Worm (Caenorhabditis elegans) whole organism, L2 larva: ENCODE measurements around the gene str-261.
"Not testable (repeated sequence)": the region's sequence is repeated elsewhere in the genome, so short reads cannot be mapped to it uniquely, and the experiment has no call there.

Source experiments
- F13H6.1 ChIP-seq: sonication (generic microtip); optimal IDR thresholded peaks from 2 replicates; lab custom pipeline; 2016; ENCODE audit warnings: missing genetic modification characterization, missing compliant biosample characterization
- R02D3.7 ChIP-seq: fragments of 150-350 bp; optimal IDR thresholded peaks from 2 replicates; lab custom pipeline; 2014; ENCODE audit warnings: missing biosample characterization, missing genetic modification characterization
- Y55F3AM.14 ChIP-seq: fragments of 200-800 bp; sonication (Bioruptor generic); optimal IDR thresholded peaks from 2 replicates; lab custom pipeline; 2018; ENCODE audit warnings: mild to moderate bottlenecking, missing genetic modification characterization, missing compliant biosample characterization
- alr-1 ChIP-seq: fragments of 150-350 bp; optimal IDR thresholded peaks from 2 replicates; lab custom pipeline; 2014; ENCODE audit warnings: missing biosample characterization, missing genetic modification characterization
- aly-2 ChIP-seq: fragments of 150-350 bp; optimal IDR thresholded peaks from 2 replicates; lab custom pipeline; 2014; ENCODE audit warnings: missing biosample characterization, missing genetic modification characterization
- ama-1 ChIP-seq: fragments of 150-350 bp; optimal IDR thresholded peaks from 2 replicates; lab custom pipeline; 2018; ENCODE audit warnings: inconsistent platforms
- blmp-1 ChIP-seq: sonication (generic microtip); optimal IDR thresholded peaks from 2 replicates; lab custom pipeline; 2017; ENCODE audit warnings: missing genetic modification characterization, mild to moderate bottlenecking, missing compliant biosample characterization, antibody characterized with exemption, moderate library complexity; ENCODE audit not compliant: insufficient read depth
- ceh-16 ChIP-seq: fragments of 150-350 bp; optimal IDR thresholded peaks from 2 replicates; lab custom pipeline; 2014; ENCODE audit warnings: missing biosample characterization, missing genetic modification characterization
- ceh-82 ChIP-seq: fragments of 150-350 bp; optimal IDR thresholded peaks from 2 replicates; lab custom pipeline; 2014; ENCODE audit warnings: missing biosample characterization, missing genetic modification characterization
- egl-27 ChIP-seq: sonication (generic microtip); optimal IDR thresholded peaks from 3 replicates; lab custom pipeline; 2017; ENCODE audit warnings: missing biosample characterization, missing genetic modification reagents, missing genetic modification characterization
- elt-1 ChIP-seq: fragments of 150-350 bp; optimal IDR thresholded peaks from 2 replicates; lab custom pipeline; 2014; ENCODE audit warnings: missing biosample characterization, missing genetic modification characterization
- elt-3 ChIP-seq: sonication (generic microtip); optimal IDR thresholded peaks from 2 replicates; lab custom pipeline; 2017; ENCODE audit warnings: missing biosample characterization, missing genetic modification characterization
- fos-1 ChIP-seq: fragments of 150-350 bp; optimal IDR thresholded peaks from 2 replicates; lab custom pipeline; 2014; ENCODE audit warnings: missing biosample characterization, missing genetic modification characterization
- gmeb-1 ChIP-seq: fragments of 150-350 bp; optimal IDR thresholded peaks from 2 replicates; lab custom pipeline; 2014; ENCODE audit warnings: missing biosample characterization, missing genetic modification characterization
- lin-11 ChIP-seq: fragments of 150-350 bp; sonication (generic microtip); optimal IDR thresholded peaks from 2 replicates; lab custom pipeline; 2014; ENCODE audit warnings: missing biosample characterization, missing genetic modification characterization, inconsistent platforms, mixed read lengths
- lin-39 ChIP-seq: fragments of 150-350 bp; optimal IDR thresholded peaks from 2 replicates; lab custom pipeline; 2014; ENCODE audit warnings: missing biosample characterization, missing genetic modification reagents, missing genetic modification characterization
- lsy-2 ChIP-seq, 2 experiments: fragments of 150-350 bp in 1 of 2; sonication (generic microtip) in 1 of 2; optimal IDR thresholded peaks; 2 replicates each; lab custom pipeline; 2014 to 2017; ENCODE audit warnings: missing biosample characterization in 2 of 2, missing genetic modification characterization in 2 of 2
- mab-5 ChIP-seq: fragments of 150-350 bp; optimal IDR thresholded peaks from 2 replicates; lab custom pipeline; 2014; ENCODE audit warnings: missing biosample characterization, missing genetic modification characterization
- mbf-1 ChIP-seq: sonication (generic microtip); optimal IDR thresholded peaks from 2 replicates; lab custom pipeline; 2017; ENCODE audit warnings: missing biosample characterization, missing genetic modification characterization
- nhr-11 ChIP-seq: fragments of 150-350 bp; optimal IDR thresholded peaks from 2 replicates; lab custom pipeline; 2014; ENCODE audit warnings: missing biosample characterization, missing genetic modification characterization
- nhr-12 ChIP-seq: fragments of 150-350 bp; optimal IDR thresholded peaks from 2 replicates; lab custom pipeline; 2014; ENCODE audit warnings: missing biosample characterization, missing genetic modification characterization
- nhr-21 ChIP-seq: fragments of 150-350 bp; optimal IDR thresholded peaks from 2 replicates; lab custom pipeline; 2014; ENCODE audit warnings: missing biosample characterization, missing genetic modification characterization
- nhr-23 ChIP-seq: fragments of 150-350 bp; optimal IDR thresholded peaks from 2 replicates; lab custom pipeline; 2014; ENCODE audit warnings: missing biosample characterization, missing genetic modification reagents, missing genetic modification characterization
- nhr-237 ChIP-seq: fragments of 150-350 bp; optimal IDR thresholded peaks from 2 replicates; lab custom pipeline; 2014; ENCODE audit warnings: missing biosample characterization, missing genetic modification characterization
- nhr-25 ChIP-seq: fragments of 150-350 bp; sonication (generic microtip); optimal IDR thresholded peaks from 3 replicates; lab custom pipeline; 2014; ENCODE audit warnings: missing biosample characterization, missing genetic modification characterization
- nhr-6 ChIP-seq: fragments of 150-350 bp; optimal IDR thresholded peaks from 2 replicates; lab custom pipeline; 2014; ENCODE audit warnings: missing biosample characterization, missing genetic modification characterization
- nhr-77 ChIP-seq: fragments of 150-350 bp; optimal IDR thresholded peaks from 2 replicates; lab custom pipeline; 2014; ENCODE audit warnings: missing biosample characterization, missing genetic modification characterization
- peb-1 ChIP-seq: fragments of 150-350 bp; optimal IDR thresholded peaks from 2 replicates; lab custom pipeline; 2014; ENCODE audit warnings: missing biosample characterization, missing genetic modification characterization
- sem-4 ChIP-seq: fragments of 150-350 bp; optimal IDR thresholded peaks from 2 replicates; lab custom pipeline; 2014; ENCODE audit warnings: missing biosample characterization, missing genetic modification reagents, missing genetic modification characterization
- skn-1 ChIP-seq: sonication (generic microtip); optimal IDR thresholded peaks from 2 replicates; lab custom pipeline; 2017; ENCODE audit warnings: missing biosample characterization, missing genetic modification characterization
- sma-3 ChIP-seq: sonication (generic microtip); optimal IDR thresholded peaks from 2 replicates; lab custom pipeline; 2016; ENCODE audit warnings: missing genetic modification reagents, missing genetic modification characterization, missing compliant biosample characterization
- sma-9 ChIP-seq, 2 experiments: fragments of 150-350 bp in 1 of 2; sonication (generic microtip) in 1 of 2; optimal IDR thresholded peaks; 2 replicates each; lab custom pipeline; 2014 to 2016; ENCODE audit warnings: missing genetic modification characterization in 2 of 2, mild to moderate bottlenecking in 1 of 2, missing biosample characterization in 1 of 2, missing compliant biosample characterization in 1 of 2, missing genetic modification reagents in 1 of 2, moderate library complexity in 1 of 2
- snpc-4 ChIP-seq: fragments of 150-350 bp; optimal IDR thresholded peaks from 2 replicates; lab custom pipeline; 2014; ENCODE audit warnings: missing biosample characterization, missing genetic modification characterization
- unc-39 ChIP-seq: fragments of 150-350 bp; optimal IDR thresholded peaks from 2 replicates; lab custom pipeline; 2014; ENCODE audit warnings: missing biosample characterization, missing genetic modification characterization
- unc-55 ChIP-seq: fragments of 150-350 bp; sonication (generic microtip); optimal IDR thresholded peaks from 3 replicates; lab custom pipeline; 2014; ENCODE audit warnings: missing biosample characterization, missing genetic modification reagents, missing genetic modification characterization
- unc-62 ChIP-seq: fragments of 150-350 bp; optimal IDR thresholded peaks from 2 replicates; lab custom pipeline; 2014; ENCODE audit warnings: missing biosample characterization, missing genetic modification reagents, missing genetic modification characterization
- zag-1 ChIP-seq: fragments of 150-350 bp; optimal IDR thresholded peaks from 2 replicates; lab custom pipeline; 2014; ENCODE audit warnings: missing biosample characterization, missing genetic modification characterization
- ztf-11 ChIP-seq: sonication (generic microtip); optimal IDR thresholded peaks from 2 replicates; lab custom pipeline; 2017; ENCODE audit warnings: missing biosample characterization, missing genetic modification characterization
- ztf-4 ChIP-seq: fragments of 150-350 bp; optimal IDR thresholded peaks from 2 replicates; lab custom pipeline; 2014; ENCODE audit warnings: missing biosample characterization, missing genetic modification characterization

str-261 gene

DNA sequence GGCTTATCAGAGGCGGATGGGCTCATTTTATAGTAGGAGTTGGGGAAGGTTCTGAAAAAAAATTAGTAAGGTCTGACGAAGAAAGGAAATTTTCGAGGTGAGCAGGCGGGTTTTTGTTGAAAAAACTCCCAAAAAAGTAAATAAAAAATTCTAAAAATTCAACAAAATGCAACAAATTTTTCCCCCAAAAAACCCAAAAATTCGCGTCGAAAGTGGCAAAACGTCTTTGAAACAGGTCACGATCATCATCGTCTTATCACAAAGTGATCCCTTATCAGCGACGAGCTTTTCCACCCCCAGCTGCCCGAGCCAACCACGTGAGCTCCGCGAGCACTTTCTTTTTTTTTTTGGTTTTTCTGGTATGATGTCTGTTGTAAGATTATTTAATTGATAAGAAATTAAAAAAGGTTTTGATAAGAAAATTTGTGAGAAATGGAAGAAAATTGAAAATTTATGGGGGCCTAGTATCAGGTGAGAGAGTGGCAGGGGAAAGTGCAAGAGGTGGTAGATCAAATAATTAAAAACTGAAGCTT is 47.7 kb upstream of the str-261 start, which contains the start of gene Y48A6B.7 (continued):
- TF ChIP-seq ztf-4 (tag; lab: Kevin White, UChicago): no peak

DNA sequence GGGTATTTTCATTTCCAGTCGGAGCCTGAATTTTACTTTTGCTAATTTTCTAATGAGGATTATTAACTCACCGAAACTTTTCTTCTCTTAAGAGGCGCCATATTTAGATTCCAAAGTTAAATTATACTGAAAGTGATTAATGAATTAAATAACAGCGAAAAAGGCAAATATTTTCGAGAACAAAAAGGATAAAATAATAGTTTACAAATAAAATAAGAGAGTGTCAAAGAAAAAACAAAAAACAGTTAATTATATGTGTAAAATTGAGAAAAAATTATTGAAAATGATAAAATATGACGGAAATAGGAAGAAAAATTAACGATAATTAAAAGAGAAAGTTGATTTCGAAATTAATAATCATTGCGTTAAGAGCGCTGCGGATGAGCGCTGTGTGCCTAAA is 45.0 kb upstream of the str-261 start, which contains the start of gene Y48A6B.8:
Gene Y48A6B.8 (minus strand): TSS at position 101 of the 400 bp plus-strand sequence.
- not testable (repeated sequence) for TF ChIP-seq snpc-4; unc-62 (GFP tag; lab: Kevin White, UChicago); lin-11

DNA sequence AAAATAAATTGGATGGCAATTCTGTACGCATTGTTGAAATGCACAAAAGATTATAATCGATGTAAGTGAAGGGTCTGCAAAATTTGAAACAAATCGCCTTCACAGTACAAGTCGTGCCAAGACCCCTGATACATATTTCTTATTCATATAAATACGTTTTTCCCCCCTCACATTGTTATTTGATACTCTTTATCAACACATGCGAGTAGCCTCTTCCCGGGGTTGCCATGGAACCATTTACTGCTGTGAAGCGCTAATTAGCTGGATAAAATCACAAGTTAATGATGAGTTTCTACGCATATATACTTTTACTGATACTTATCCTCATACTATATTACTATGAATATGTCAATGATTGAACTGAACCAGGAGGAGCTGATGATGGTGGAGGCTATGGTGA is 43.0 kb upstream of the str-261 start, which contains the start of gene Y48A6B.14:
Gene Y48A6B.14 (plus strand): TSS at position 301 of the 400 bp plus-strand sequence.
- TF ChIP-seq lin-39 (tag; lab: Kevin White, UChicago) (no peak), nhr-77 (tag; lab: Kevin White, UChicago) (no peak), alr-1 (tag; lab: Kevin White, UChicago) (no peak), unc-62 (GFP tag; lab: Kevin White, UChicago) (no peak), ceh-82 (tag; lab: Kevin White, UChicago) (no peak), unc-55 (GFP tag; lab: Kevin White, UChicago) (no peak), unc-39 (tag; lab: Kevin White, UChicago) (no peak), mab-5 (tag; lab: Kevin White, UChicago) (no peak), blmp-1 (no peak), ama-1 (lab: Kevin White, UChicago) (no peak)

DNA sequence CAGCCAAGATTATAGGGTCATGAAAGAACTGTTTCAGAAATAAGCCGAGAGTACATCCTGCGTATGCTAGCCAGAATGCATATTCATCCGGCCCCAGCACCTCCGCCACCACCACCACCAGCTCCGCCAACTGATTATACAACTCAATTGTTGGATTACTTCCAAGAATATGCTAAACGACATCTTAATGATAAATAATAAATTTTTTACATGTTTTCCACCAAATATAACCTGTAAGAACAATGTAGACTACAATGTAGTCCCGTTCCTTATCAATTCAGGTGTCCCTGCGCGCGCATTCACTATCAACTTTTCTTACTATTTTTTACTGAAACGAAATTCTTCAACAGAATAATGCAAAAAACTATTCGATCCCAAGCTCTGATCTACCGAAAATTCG is 41.4 kb upstream of the str-261 start, which contains the start of gene Y48A6B.9:
Gene Y48A6B.9 (plus strand): TSS at position 301 of the 400 bp plus-strand sequence.
- TF ChIP-seq nhr-77 (tag; lab: Kevin White, UChicago) (no peak), blmp-1 (no peak), nhr-25 (tag; lab: Kevin White, UChicago) (no peak), sma-3 (GFP tag; lab: Kevin White, UChicago) (no peak), unc-39 (tag; lab: Kevin White, UChicago) (no peak), mbf-1 (tag; lab: Kevin White, UChicago) (no peak), alr-1 (tag; lab: Kevin White, UChicago) (no peak), skn-1 (tag; lab: Kevin White, UChicago) (no peak), R02D3.7 (tag; lab: Kevin White, UChicago) (no peak), mab-5 (tag; lab: Kevin White, UChicago) (no peak), sma-9 (GFP tag; optimal IDR thresholded peaks at IDR 0.05; lab: Kevin White, UChicago) (no peak), sma-9 (tag; optimal IDR thresholded peaks at IDR 0.05; lab: Kevin White, UChicago) (no peak), snpc-4 (no peak), elt-1 (tag; lab: Kevin White, UChicago) (no peak), ztf-11 (tag; lab: Kevin White, UChicago) (no peak), Y55F3AM.14 (no peak)

DNA sequence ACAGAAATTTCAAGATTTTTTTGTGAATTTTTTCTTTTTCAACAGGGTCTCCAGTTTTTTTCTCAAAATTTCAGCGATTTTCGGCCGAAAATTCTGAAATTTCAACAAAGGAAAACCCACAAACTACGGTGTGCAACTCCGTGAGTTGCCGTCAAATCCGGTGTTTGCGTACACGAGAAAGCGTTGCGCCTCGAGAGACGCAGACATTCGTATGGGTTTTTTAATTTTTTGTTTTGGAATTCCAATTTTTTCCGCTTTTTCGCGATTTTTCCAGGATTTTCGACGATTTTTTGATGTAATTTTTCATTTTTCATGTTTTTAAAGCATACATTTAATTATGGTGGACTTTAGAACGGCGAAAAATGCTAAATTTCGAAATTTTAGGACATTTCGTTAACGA is 38.2 kb upstream of the str-261 start:
- TF ChIP-seq snpc-4 (peak; percentile 46), skn-1 (tag; lab: Kevin White, UChicago) (no peak), mab-5 (tag; lab: Kevin White, UChicago) (peak; percentile 73), ztf-11 (tag; lab: Kevin White, UChicago) (no peak), unc-62 (GFP tag; lab: Kevin White, UChicago) (no peak), nhr-77 (tag; lab: Kevin White, UChicago) (no peak), mbf-1 (tag; lab: Kevin White, UChicago) (no peak), elt-3 (tag; lab: Kevin White, UChicago) (no peak), lin-11 (peak; percentile 67), nhr-237 (no peak), unc-39 (tag; lab: Kevin White, UChicago) (no peak), peb-1 (tag; lab: Kevin White, UChicago) (no peak), nhr-21 (tag; lab: Kevin White, UChicago) (peak; percentile 43), ztf-4 (tag; lab: Kevin White, UChicago) (no peak), nhr-11 (tag; lab: Kevin White, UChicago) (no peak), R02D3.7 (tag; lab: Kevin White, UChicago) (no peak), gmeb-1 (tag; lab: Kevin White, UChicago) (peak; percentile 85), sma-9 (GFP tag; optimal IDR thresholded peaks at IDR 0.05; lab: Kevin White, UChicago) (no peak), sma-9 (tag; optimal IDR thresholded peaks at IDR 0.05; lab: Kevin White, UChicago) (no peak), ceh-82 (tag; lab: Kevin White, UChicago) (no peak), ama-1 (lab: Kevin White, UChicago) (peak; percentile 6), nhr-23 (tag; lab: Kevin White, UChicago) (no peak), elt-1 (tag; lab: Kevin White, UChicago) (no peak), lin-39 (tag; lab: Kevin White, UChicago) (no peak), nhr-12 (tag; lab: Kevin White, UChicago) (peak; percentile 45), lsy-2 (tag; optimal IDR thresholded peaks at IDR 0.05; lab: Kevin White, UChicago) (peak; percentile 93 to 98), F13H6.1 (tag; lab: Kevin White, UChicago) (peak; percentile 60), aly-2 (tag; lab: Kevin White, UChicago) (no peak), unc-55 (GFP tag; lab: Kevin White, UChicago) (peak; percentile 78), egl-27 (peak; percentile 63), fos-1 (peak; percentile 14), blmp-1 (peak; percentile 26), ceh-16 (tag; lab: Kevin White, UChicago) (no peak), alr-1 (tag; lab: Kevin White, UChicago) (no peak), sem-4 (tag; lab: Kevin White, UChicago) (peak; percentile 7), nhr-6 (tag; lab: Kevin White, UChicago) (peak; percentile 35), sma-3 (GFP tag; lab: Kevin White, UChicago) (peak; percentile 53), zag-1 (no peak)
